Fruit fly (Drosophila melanogaster) whole organism, wandering third instar larva: ENCODE results near the gene Tep2.

Experiments used
- Abd-B ChIP-seq: fragments of >200 bp; optimal IDR thresholded peaks from 2 replicates; lab custom pipeline; 2017; ENCODE audit warnings: missing biosample characterization, missing genetic modification characterization
- CG32264 ChIP-seq: fragments of 200-800 bp; sonication (Bioruptor generic); optimal IDR thresholded peaks from 2 replicates; lab custom pipeline; 2016; ENCODE audit warnings: missing biosample characterization, missing genetic modification characterization
- CG9705 ChIP-seq: fragments of 200-800 bp; sonication (Bioruptor generic); optimal IDR thresholded peaks from 2 replicates; lab custom pipeline; 2018; ENCODE audit warnings: missing biosample characterization, mild to moderate bottlenecking, missing genetic modification characterization
- CrebA ChIP-seq: fragments of 200-800 bp; sonication (Bioruptor generic); optimal IDR thresholded peaks from 2 replicates; lab custom pipeline; 2016; ENCODE audit warnings: missing biosample characterization, mild to moderate bottlenecking, missing genetic modification characterization, borderline replicate concordance
- Dfd ChIP-seq: fragments of >200 bp; optimal IDR thresholded peaks from 2 replicates; lab custom pipeline; 2017; ENCODE audit warnings: missing biosample characterization, missing genetic modification characterization
- HLH106 ChIP-seq: fragments of 200-800 bp; optimal IDR thresholded peaks from 3 replicates; lab custom pipeline; 2019; ENCODE audit warnings: missing biosample characterization, mild to moderate bottlenecking, missing genetic modification characterization, moderate library complexity
- Hnf4 ChIP-seq: fragments of 200-800 bp; sonication (Bioruptor generic); optimal IDR thresholded peaks from 2 replicates; lab custom pipeline; 2016; ENCODE audit warnings: missing biosample characterization, mild to moderate bottlenecking, missing genetic modification characterization
- Hr78 ChIP-seq: fragments of >200 bp; optimal IDR thresholded peaks from 2 replicates; lab custom pipeline; 2017; ENCODE audit warnings: missing biosample characterization, missing genetic modification characterization
- Hr83 ChIP-seq: fragments of 200-300 bp; sonication (Bioruptor generic); optimal IDR thresholded peaks from 2 replicates; lab custom pipeline; 2016; ENCODE audit warnings: missing biosample characterization, mild to moderate bottlenecking, missing genetic modification characterization, moderate library complexity; ENCODE audit not compliant: poor library complexity, severe bottlenecking
- Jra ChIP-seq: sonication (Bioruptor generic); optimal IDR thresholded peaks from 2 replicates; lab custom pipeline; 2016; ENCODE audit warnings: missing biosample characterization, missing genetic modification characterization
- Mio ChIP-seq: sonication (Bioruptor generic); optimal IDR thresholded peaks from 2 replicates; lab custom pipeline; 2016; ENCODE audit warnings: missing biosample characterization, missing genetic modification characterization
- OdsH ChIP-seq: fragments of 200-800 bp; sonication (Bioruptor generic); optimal IDR thresholded peaks from 2 replicates; lab custom pipeline; 2016; ENCODE audit warnings: missing biosample characterization, mild to moderate bottlenecking, missing genetic modification characterization
- Rel ChIP-seq, 2 experiments: fragments of 200-800 bp; sonication (Bioruptor generic) in 1 of 2; optimal IDR thresholded peaks; 2 replicates in 1 of 2; 3 replicates in 1 of 2; lab custom pipeline; 2016 to 2019; ENCODE audit warnings: mild to moderate bottlenecking in 2 of 2, missing biosample characterization in 2 of 2, missing genetic modification characterization in 2 of 2, moderate library complexity in 1 of 2
- Sp1 ChIP-seq: fragments of 200-800 bp; sonication (Bioruptor generic); optimal IDR thresholded peaks from 3 replicates; lab custom pipeline; 2019; ENCODE audit warnings: missing biosample characterization, mild to moderate bottlenecking, missing genetic modification characterization, moderate library complexity
- Vsx2 ChIP-seq: fragments of 200-300, 225-300 bp; sonication (Bioruptor generic); optimal IDR thresholded peaks from 2 replicates; lab custom pipeline; 2018; ENCODE audit warnings: missing biosample characterization, missing genetic modification characterization; ENCODE audit not compliant: partially characterized antibody
- br ChIP-seq: fragments of 200-800 bp; sonication (Bioruptor generic); optimal IDR thresholded peaks from 2 replicates; lab custom pipeline; 2016; ENCODE audit warnings: missing biosample characterization, missing genetic modification characterization
- dl ChIP-seq, 2 experiments: fragments of 175-275, 200-275 bp in 1 of 2; fragments of 200-275 bp in 1 of 2; sonication (Bioruptor generic); optimal IDR thresholded peaks; lab custom pipeline; 2018; ENCODE audit warnings: mild to moderate bottlenecking in 2 of 2, missing biosample characterization in 2 of 2, missing genetic modification characterization in 2 of 2, moderate library complexity in 2 of 2; ENCODE audit not compliant: partially characterized antibody in 2 of 2, insufficient read depth in 1 of 2
- dsf ChIP-seq: sonication (Bioruptor generic); optimal IDR thresholded peaks from 2 replicates; lab custom pipeline; 2016; ENCODE audit warnings: missing biosample characterization, missing genetic modification characterization, borderline replicate concordance
- ey ChIP-seq: fragments of 200-800 bp; sonication (Bioruptor generic); optimal IDR thresholded peaks from 2 replicates; lab custom pipeline; 2016; ENCODE audit warnings: missing biosample characterization, missing genetic modification characterization
- foxo ChIP-seq, 2 experiments: fragments of 200-800 bp; sonication (Bioruptor generic); optimal IDR thresholded peaks; 2 replicates in 1 of 2; 3 replicates in 1 of 2; lab custom pipeline; 2016 to 2017; ENCODE audit warnings: missing biosample characterization in 2 of 2, missing genetic modification characterization in 2 of 2
- fru ChIP-seq: fragments of 200-800 bp; sonication (Bioruptor generic); optimal IDR thresholded peaks from 3 replicates; lab custom pipeline; 2016; ENCODE audit warnings: missing biosample characterization, mild to moderate bottlenecking, missing genetic modification characterization
- jim ChIP-seq: fragments of 175-275, 200-325 bp; sonication (Bioruptor generic); optimal IDR thresholded peaks from 2 replicates; lab custom pipeline; 2016; ENCODE audit warnings: missing biosample characterization, mild to moderate bottlenecking, missing genetic modification characterization
- lola ChIP-seq: fragments of >200 bp; optimal IDR thresholded peaks from 2 replicates; lab custom pipeline; 2017; ENCODE audit warnings: missing biosample characterization, missing genetic modification characterization
- pan ChIP-seq: fragments of >200 bp; optimal IDR thresholded peaks from 2 replicates; lab custom pipeline; 2017
- psq ChIP-seq: fragments of 200-800 bp; sonication (Bioruptor generic); optimal IDR thresholded peaks from 3 replicates; lab custom pipeline; 2017; ENCODE audit warnings: missing biosample characterization, mild to moderate bottlenecking, missing genetic modification characterization, moderate library complexity
- rgr ChIP-seq: fragments of 200-800 bp; sonication (Bioruptor generic); optimal IDR thresholded peaks from 3 replicates; lab custom pipeline; 2016; ENCODE audit warnings: missing biosample characterization, mild to moderate bottlenecking, missing genetic modification characterization
- sage ChIP-seq: fragments of 200-800 bp; sonication (Bioruptor generic); optimal IDR thresholded peaks from 2 replicates; lab custom pipeline; 2016; ENCODE audit warnings: missing biosample characterization, mild to moderate bottlenecking, missing genetic modification characterization
- sv ChIP-seq: fragments of 200-800 bp; sonication (Bioruptor generic); optimal IDR thresholded peaks from 3 replicates; lab custom pipeline; 2016; ENCODE audit warnings: missing biosample characterization, missing genetic modification characterization
- tai ChIP-seq: sonication (Bioruptor generic); optimal IDR thresholded peaks from 2 replicates; lab custom pipeline; 2016; ENCODE audit warnings: missing biosample characterization, missing genetic modification characterization
- usp ChIP-seq: fragments of >200 bp; optimal IDR thresholded peaks from 2 replicates; lab custom pipeline; 2017; ENCODE audit warnings: missing biosample characterization, missing genetic modification characterization
- woc ChIP-seq: sonication (Bioruptor generic); optimal IDR thresholded peaks from 2 replicates; lab custom pipeline; 2016; ENCODE audit warnings: missing biosample characterization, mild to moderate bottlenecking, missing genetic modification characterization

The Tep2 gene

DNA sequence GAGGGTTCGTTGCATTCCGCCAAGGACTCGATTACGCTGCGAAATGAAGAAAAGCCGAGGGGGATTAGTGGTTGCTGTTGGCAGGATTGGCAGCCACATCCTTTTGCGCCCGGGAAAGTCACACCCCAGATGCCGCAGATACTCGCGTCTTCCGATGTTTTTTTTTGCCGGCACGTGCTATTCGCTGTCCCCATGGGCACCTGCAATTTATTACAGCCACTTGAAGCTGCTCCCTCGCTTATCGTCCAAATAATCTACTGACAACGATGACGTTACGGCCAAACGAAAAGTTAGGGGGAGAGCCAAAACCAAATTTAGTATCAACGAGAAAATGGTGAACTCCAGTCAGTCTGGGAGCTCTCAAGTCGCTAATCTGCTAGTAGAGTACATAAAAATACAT, 24.4 kb downstream of the Tep2 start:
- no peak for TF ChIP-seq dl (GFP tag; optimal IDR thresholded peaks at IDR 0.05; lab: Kevin White, UChicago; ENCODE audit: insufficient read depth in 1 of 2, partially characterized antibody in 2 of 2)
- TF ChIP-seq Rel (GFP tag; optimal IDR thresholded peaks at IDR 0.05; lab: Kevin White, UChicago): no peak
- peak; percentile 43 for TF ChIP-seq Rel (tag; optimal IDR thresholded peaks at IDR 0.05; lab: Kevin White, UChicago)

DNA sequence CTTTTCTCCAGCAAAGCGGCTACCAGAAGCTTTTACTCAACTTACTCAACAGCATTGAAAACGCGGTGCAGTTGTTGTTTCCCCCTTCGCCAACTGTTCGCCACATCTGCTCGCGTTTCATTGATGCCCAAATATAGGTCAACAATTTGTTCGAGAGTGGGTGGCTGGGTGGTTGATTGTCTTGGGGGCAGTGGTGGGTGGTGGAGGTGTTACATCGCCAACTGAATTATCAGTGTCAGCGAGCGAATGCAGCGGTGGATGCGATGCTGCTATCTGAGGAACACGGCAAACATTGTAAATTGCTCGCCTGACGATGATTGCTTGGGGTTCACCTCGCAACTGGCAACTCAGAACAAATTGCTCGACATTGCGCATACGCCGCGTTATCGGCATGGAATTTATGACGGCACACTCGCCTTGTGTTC, 25.6 kb downstream of the Tep2 start:
- TF ChIP-seq dl (GFP tag; optimal IDR thresholded peaks at IDR 0.05; lab: Kevin White, UChicago; ENCODE audit: insufficient read depth in 1 of 2, partially characterized antibody in 2 of 2) (no peak), Jra (GFP tag; lab: Kevin White, UChicago) (no peak), Rel (GFP tag; optimal IDR thresholded peaks at IDR 0.05; lab: Kevin White, UChicago) (no peak), Rel (tag; optimal IDR thresholded peaks at IDR 0.05; lab: Kevin White, UChicago) (peak; percentile 82), sage (GFP tag; lab: Kevin White, UChicago) (no peak), CrebA (GFP tag; lab: Kevin White, UChicago) (no peak)

DNA sequence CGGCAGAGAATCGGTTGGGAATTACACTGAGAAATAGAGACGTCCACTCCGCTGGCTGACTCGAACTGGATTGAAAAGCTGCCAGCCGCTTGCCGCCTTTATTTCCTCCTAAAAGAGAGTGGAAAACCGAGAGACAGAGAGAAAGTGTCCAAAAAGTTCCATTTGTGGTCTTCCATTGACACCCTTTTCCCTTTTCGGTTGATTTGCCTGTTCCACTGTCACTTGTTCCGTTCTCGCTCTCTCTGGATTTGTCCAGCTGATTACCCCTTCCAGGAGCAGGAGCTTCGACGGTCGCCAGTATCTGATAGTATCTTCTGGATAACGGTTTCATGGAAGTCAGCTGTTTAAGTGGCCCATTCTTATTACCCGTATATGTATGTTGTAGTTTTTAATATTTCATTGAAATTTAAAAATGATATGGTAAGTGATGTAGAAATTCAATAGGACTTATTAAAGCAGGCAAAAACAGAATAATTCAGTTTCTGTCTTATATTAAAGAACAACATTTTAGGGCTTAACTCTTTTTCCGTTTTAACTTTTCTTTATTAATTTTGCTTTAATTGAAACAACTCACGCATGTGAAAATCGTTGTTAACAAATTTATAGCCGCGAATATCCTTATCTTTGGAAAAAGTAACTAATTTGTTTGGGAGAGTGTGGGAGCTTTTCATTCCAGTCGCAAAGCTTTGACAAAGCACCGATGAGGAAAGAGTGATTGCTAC, 26.2 kb downstream of the Tep2 start, which contains the start of gene Slob:
Gene Slob (minus strand): TSS at position 51 of the 722 bp plus-strand sequence.
- TF ChIP-seq rgr (GFP tag; lab: Kevin White, UChicago) (no peak), br (GFP tag; lab: Kevin White, UChicago) (no peak), woc (GFP tag; lab: Kevin White, UChicago) (no peak), dsf (no peak), Dfd (GFP tag; lab: Kevin White, UChicago) (no peak), Jra (GFP tag; lab: Kevin White, UChicago) (no peak), Mio (GFP tag; lab: Kevin White, UChicago) (no peak), foxo (GFP tag; optimal IDR thresholded peaks at IDR 0.05; lab: Kevin White, UChicago) (no peak), Hr83 (GFP tag; lab: Kevin White, UChicago) (no peak), jim (no peak), psq (GFP tag; lab: Kevin White, UChicago) (no peak), dl (GFP tag; optimal IDR thresholded peaks at IDR 0.05; lab: Kevin White, UChicago; ENCODE audit: insufficient read depth in 1 of 2, partially characterized antibody in 2 of 2) (no peak), Rel (GFP tag; optimal IDR thresholded peaks at IDR 0.05; lab: Kevin White, UChicago) (no peak), Rel (tag; optimal IDR thresholded peaks at IDR 0.05; lab: Kevin White, UChicago) (no peak), lola (no peak), pan (no peak)

DNA sequence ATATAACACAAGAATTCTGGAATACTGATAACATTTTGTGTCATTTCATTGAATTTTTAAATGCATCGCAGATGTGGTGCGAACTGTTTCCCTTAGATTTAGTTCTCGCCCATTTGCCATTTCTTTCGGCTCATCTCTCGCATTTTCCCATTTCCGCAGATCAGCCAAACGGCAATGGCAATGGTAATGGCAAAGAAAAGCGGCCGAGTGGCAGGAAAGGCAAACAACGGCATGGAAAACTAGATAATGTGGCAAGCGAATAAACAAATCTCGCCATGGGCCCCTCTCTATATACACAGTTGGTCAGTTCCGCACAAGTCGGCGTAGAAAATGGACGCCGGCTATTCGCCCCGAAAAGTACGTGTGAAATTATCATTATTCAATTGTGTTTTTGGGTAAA, 35.7 kb downstream of the Tep2 start, which contains the start of gene Myo28B1:
Gene Myo28B1 (plus strand): TSS at position 301 of the 400 bp plus-strand sequence.
- TF ChIP-seq dsf: no peak
- TF ChIP-seq jim: no peak
- TF ChIP-seq tai (GFP tag; lab: Kevin White, UChicago): no peak
- TF ChIP-seq fru (GFP tag; lab: Kevin White, UChicago): no peak
- no peak for TF ChIP-seq Hr83 (GFP tag; lab: Kevin White, UChicago)
- no peak for TF ChIP-seq psq (GFP tag; lab: Kevin White, UChicago)
- no peak for TF ChIP-seq CG32264 (GFP tag; lab: Kevin White, UChicago)

- TF ChIP-seq ey (GFP tag; lab: Kevin White, UChicago): no peak
- TF ChIP-seq Vsx2 (GFP tag; lab: Kevin White, UChicago): no peak
- no peak for TF ChIP-seq Sp1 (GFP tag; lab: Kevin White, UChicago)
- no peak for TF ChIP-seq Hr78 (GFP tag; lab: Kevin White, UChicago)
- no peak for TF ChIP-seq CG32264 (GFP tag; lab: Kevin White, UChicago)
- no peak for TF ChIP-seq sv (GFP tag; lab: Kevin White, UChicago)
- no peak for TF ChIP-seq usp (GFP tag; lab: Kevin White, UChicago)
Observed at dm6 chr2L:7660087-7660486, 41.3 kb downstream of the Tep2 start.

DNA sequence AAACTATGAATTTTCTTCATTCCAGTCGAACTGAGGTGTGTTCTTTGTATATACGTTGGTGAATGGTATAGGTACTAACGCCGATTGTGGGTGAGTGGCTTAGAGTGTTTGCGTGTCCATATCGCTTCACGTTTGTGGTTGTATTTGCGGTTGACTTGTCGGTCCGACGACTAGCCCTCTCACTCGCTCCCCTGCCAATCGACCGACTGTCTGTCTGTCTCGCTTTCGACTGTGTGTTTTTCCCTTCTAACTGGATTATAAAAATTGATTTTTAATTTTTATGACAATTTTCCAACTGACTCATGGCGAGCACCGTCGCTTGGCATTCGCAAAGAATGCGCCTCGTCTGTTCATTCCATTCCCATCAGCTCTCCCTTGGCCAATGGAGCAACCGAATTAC, 41.8 kb downstream of the Tep2 start:
- TF ChIP-seq tai (GFP tag; lab: Kevin White, UChicago): no peak
- TF ChIP-seq Hr83 (GFP tag; lab: Kevin White, UChicago): no peak
- no peak for TF ChIP-seq Hnf4 (GFP tag; lab: Kevin White, UChicago)
- no peak for TF ChIP-seq CG9705 (GFP tag; lab: Kevin White, UChicago)
- TF ChIP-seq usp (GFP tag; lab: Kevin White, UChicago): no peak
- TF ChIP-seq Abd-B (GFP tag; lab: Kevin White, UChicago): no peak
- no peak for TF ChIP-seq HLH106 (tag; lab: Kevin White, UChicago)
- no peak for TF ChIP-seq OdsH (GFP tag; lab: Kevin White, UChicago)
